Worm (Caenorhabditis elegans) whole organism, young adult: Measurements from ENCODE around the gene Y57A10A.5.
A peak's percentile ranks its signal among the peaks of the same experiment; 100 is the strongest.
"Not testable (repeated sequence)": the region's sequence is repeated elsewhere in the genome, so short reads cannot be mapped to it uniquely, and the experiment has no call there.

Source experiments
- B0035.1 ChIP-seq: sonication (generic microtip); optimal IDR thresholded peaks from 2 replicates; lab custom pipeline; 2016; ENCODE audit warnings: missing genetic modification characterization, mild to moderate bottlenecking, missing compliant biosample characterization, missing genotype, missing genetic modification reagents
- F22D6.2 ChIP-seq: sonication (generic microtip); optimal IDR thresholded peaks from 2 replicates; lab custom pipeline; 2016; ENCODE audit warnings: mild to moderate bottlenecking, missing genetic modification characterization, missing compliant biosample characterization
- F23B12.7 ChIP-seq: sonication (generic microtip); optimal IDR thresholded peaks from 2 replicates; lab custom pipeline; 2017; ENCODE audit warnings: missing genetic modification characterization, mild to moderate bottlenecking, missing compliant biosample characterization, antibody characterized with exemption, moderate library complexity; ENCODE audit not compliant: insufficient read depth
- F33H1.4 ChIP-seq: fragments of 200-800 bp; sonication (Bioruptor generic); IDR thresholded peaks from 2 replicates; pipeline ENCODE4 v1.3.6; 2022; ENCODE audit warnings: missing genetic modification reagents, missing genetic modification characterization, missing compliant biosample characterization
- F57C9.4 ChIP-seq: sonication (generic microtip); optimal IDR thresholded peaks from 2 replicates; lab custom pipeline; 2017; ENCODE audit warnings: mild to moderate bottlenecking, missing genetic modification characterization, missing compliant biosample characterization
- K12H6.12 ChIP-seq: fragments of 200-800 bp; sonication (Bioruptor generic); optimal IDR thresholded peaks from 2 replicates; lab custom pipeline; 2018; ENCODE audit warnings: mild to moderate bottlenecking, missing genetic modification characterization, missing compliant biosample characterization
- Y79H2A.3 ChIP-seq: fragments of 200-800 bp; sonication (Bioruptor generic); conservative IDR thresholded peaks from 2 replicates; pipeline ENCODE4 v1.3.6; 2022; ENCODE audit warnings: missing genetic modification reagents, missing genetic modification characterization, missing compliant biosample characterization
- akir-1 ChIP-seq: fragments of 200-800 bp; sonication (Bioruptor generic); optimal IDR thresholded peaks from 2 replicates; lab custom pipeline; 2018; ENCODE audit warnings: mild to moderate bottlenecking, missing genetic modification characterization, moderate library complexity, missing compliant biosample characterization
- bed-1 ChIP-seq: fragments of 200-800 bp; sonication (Bioruptor generic); IDR thresholded peaks from 2 replicates; pipeline ENCODE4 v1.3.6; 2022; ENCODE audit warnings: missing genetic modification reagents, missing genetic modification characterization, missing compliant biosample characterization
- ceh-79 ChIP-seq: sonication (generic microtip); optimal IDR thresholded peaks from 2 replicates; lab custom pipeline; 2017; ENCODE audit warnings: mild to moderate bottlenecking, missing genetic modification characterization, missing compliant biosample characterization
- ceh-91 ChIP-seq: fragments of 200-800 bp; sonication (Bioruptor generic); IDR thresholded peaks from 2 replicates; pipeline ENCODE4 v1.3.6; 2022; ENCODE audit warnings: missing genetic modification reagents, missing genetic modification characterization, missing compliant biosample characterization
- die-1 ChIP-seq: sonication (generic microtip); optimal IDR thresholded peaks from 2 replicates; lab custom pipeline; 2016; ENCODE audit warnings: missing genotype, mild to moderate bottlenecking, missing genetic modification characterization, missing compliant biosample characterization
- dpl-1 ChIP-seq: fragments of 150-350 bp; optimal IDR thresholded peaks from 2 replicates; lab custom pipeline; 2014; ENCODE audit warnings: missing biosample characterization, missing genetic modification reagents, missing genetic modification characterization
- efl-1 ChIP-seq: fragments of 150-350 bp; optimal IDR thresholded peaks from 2 replicates; lab custom pipeline; 2014; ENCODE audit warnings: missing biosample characterization, missing genetic modification reagents, missing genetic modification characterization
- ekl-4 ChIP-seq: fragments of 200-800 bp; sonication (Bioruptor generic); IDR thresholded peaks from 2 replicates; pipeline ENCODE4 v1.3.6; 2022; ENCODE audit warnings: missing genetic modification reagents, missing genetic modification characterization, missing compliant biosample characterization
- fkh-3 ChIP-seq: sonication (generic microtip); optimal IDR thresholded peaks from 2 replicates; lab custom pipeline; 2016; ENCODE audit warnings: mild to moderate bottlenecking, missing genetic modification characterization, missing compliant biosample characterization
- hlh-12 ChIP-seq: sonication (generic microtip); optimal IDR thresholded peaks from 2 replicates; lab custom pipeline; 2016; ENCODE audit warnings: missing genetic modification characterization, missing compliant biosample characterization
- hmg-1.2 ChIP-seq: fragments of 200-800 bp; sonication (Bioruptor generic); IDR thresholded peaks from 2 replicates; pipeline ENCODE4 v1.3.6; 2022; ENCODE audit warnings: missing genetic modification reagents, missing genetic modification characterization, missing compliant biosample characterization
- let-607 ChIP-seq, 2 experiments: fragments of 200-800 bp in 1 of 2; sonication (Bioruptor generic) in 1 of 2; sonication (generic microtip) in 1 of 2; optimal IDR thresholded peaks; 2 replicates each; lab custom pipeline; 2016 to 2018; ENCODE audit warnings: mild to moderate bottlenecking in 2 of 2, missing compliant biosample characterization in 2 of 2, missing genetic modification characterization in 2 of 2, moderate library complexity in 2 of 2, missing genotype in 1 of 2
- lin-26 ChIP-seq: fragments of 200-800 bp; sonication (Bioruptor generic); IDR thresholded peaks from 2 replicates; pipeline ENCODE4 v1.3.6; 2022; ENCODE audit warnings: missing genetic modification reagents, missing genetic modification characterization, missing compliant biosample characterization
- lin-35 ChIP-seq, 3 experiments: fragments of 150-350 bp in 2 of 3; sonication (generic microtip) in 1 of 3; optimal IDR thresholded peaks; 2 replicates each; lab custom pipeline; 2014 to 2018; ENCODE audit warnings: missing biosample characterization in 3 of 3, missing genetic modification characterization in 3 of 3, missing genetic modification reagents in 3 of 3
- lsl-1 ChIP-seq: fragments of 200-800 bp; sonication (Bioruptor generic); optimal IDR thresholded peaks from 2 replicates; lab custom pipeline; 2018; ENCODE audit warnings: mild to moderate bottlenecking, missing genetic modification characterization, moderate library complexity, missing compliant biosample characterization
- madf-6 ChIP-seq: fragments of 200-800 bp; sonication (Bioruptor generic); IDR thresholded peaks from 2 replicates; pipeline ENCODE4 v1.3.6; 2022; ENCODE audit warnings: missing genetic modification reagents, missing genetic modification characterization, missing compliant biosample characterization
- madf-8 ChIP-seq: fragments of 200-800 bp; sonication (Bioruptor generic); conservative IDR thresholded peaks from 2 replicates; pipeline ENCODE4 v1.3.6; 2022; ENCODE audit warnings: missing genetic modification reagents, missing genetic modification characterization, missing compliant biosample characterization
- mes-4 ChIP-seq: sonication (generic microtip); optimal IDR thresholded peaks from 2 replicates; lab custom pipeline; 2016; ENCODE audit warnings: missing genotype, missing genetic modification characterization, missing compliant biosample characterization
- nfya-2 ChIP-seq: fragments of 200-800 bp; sonication (Bioruptor generic); IDR thresholded peaks from 2 replicates; pipeline ENCODE4 v1.3.6; 2022; ENCODE audit warnings: missing genetic modification reagents, missing genetic modification characterization, missing compliant biosample characterization
- nhr-90 ChIP-seq: sonication (generic microtip); optimal IDR thresholded peaks from 2 replicates; lab custom pipeline; 2016; ENCODE audit warnings: missing genotype, mild to moderate bottlenecking, missing genetic modification characterization, missing compliant biosample characterization
- rpc-1 ChIP-seq, 2 experiments: fragments of 150-350 bp in 1 of 2; sonication (generic microtip) in 1 of 2; optimal IDR thresholded peaks; 2 replicates each; lab custom pipeline; 2014 to 2018; ENCODE audit warnings: missing biosample characterization in 1 of 2, missing genetic modification characterization in 1 of 2, missing genetic modification reagents in 1 of 2, missing genotype in 1 of 2
- sea-2 ChIP-seq: fragments of 200-800 bp; sonication (Bioruptor generic); IDR thresholded peaks from 2 replicates; pipeline ENCODE4 v1.3.6; 2022; ENCODE audit warnings: missing genetic modification characterization, missing compliant biosample characterization
- snpc-4 ChIP-seq, 5 experiments: fragments of 150-350 bp in 1 of 5; sonication (generic microtip) in 4 of 5; optimal IDR thresholded peaks; 2 replicates each; lab custom pipeline; 2014 to 2018; ENCODE audit warnings: missing genetic modification characterization in 5 of 5, missing biosample characterization in 3 of 5, antibody characterized with exemption in 2 of 5, mild to moderate bottlenecking in 2 of 5, missing compliant biosample characterization in 2 of 5, missing genotype in 2 of 5, moderate library complexity in 2 of 5, missing genetic modification reagents in 1 of 5
- ztf-25 ChIP-seq: fragments of 200-800 bp; sonication (Bioruptor generic); IDR thresholded peaks from 2 replicates; pipeline ENCODE4 v1.3.6; 2022; ENCODE audit warnings: missing genetic modification reagents, missing genetic modification characterization, missing compliant biosample characterization
- ztf-6 ChIP-seq: fragments of 200-800 bp; sonication (Bioruptor generic); IDR thresholded peaks from 2 replicates; pipeline ENCODE4 v1.3.6; 2022; ENCODE audit warnings: missing genetic modification reagents, missing genetic modification characterization, missing compliant biosample characterization

Y57A10A.5 gene

DNA sequence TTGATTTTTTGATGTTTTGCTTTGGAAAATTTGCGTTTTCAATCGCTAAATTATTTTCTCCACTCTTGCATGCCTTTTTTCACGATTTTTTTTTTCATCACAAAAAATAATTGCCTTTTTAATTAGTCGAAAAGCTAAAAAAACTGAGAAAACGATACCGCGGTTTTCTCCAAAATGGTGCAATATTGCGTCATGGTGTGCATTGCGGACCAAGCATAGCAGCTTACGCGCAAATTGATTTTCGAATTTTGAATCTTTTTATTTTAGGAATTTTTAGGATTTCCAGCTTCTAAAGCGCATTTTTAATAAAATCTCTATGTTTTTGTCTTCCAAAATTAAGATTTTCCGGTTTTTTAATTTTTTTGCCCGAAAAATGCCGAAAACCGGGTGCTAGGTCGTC, 4.1 kb upstream of the Y57A10A.5 start:
- 0 out of 2 replicates have a peak, but pooled peaks have one; percentile 12 for TF ChIP-seq madf-8 (GFP tag; lab: Robert Waterston, UW)
- no peak for TF ChIP-seq snpc-4 (GFP tag; optimal IDR thresholded peaks at IDR 0.05; lab: Kevin White, UChicago)
- no peak for TF ChIP-seq snpc-4 (tag; optimal IDR thresholded peaks at IDR 0.05; lab: Kevin White, UChicago)
- TF ChIP-seq efl-1 (GFP tag; lab: Kevin White, UChicago): peak; percentile 10
- 0 out of 2 replicates have a peak, but pooled peaks have one; percentile 9 for TF ChIP-seq F33H1.4 (GFP tag; lab: Robert Waterston, UW)
- no peak for TF ChIP-seq lin-35 (GFP tag; optimal IDR thresholded peaks at IDR 0.05; lab: Kevin White, UChicago)
- TF ChIP-seq madf-6 (GFP tag; lab: Robert Waterston, UW): peak; percentile 38
- no peak for TF ChIP-seq mes-4 (tag; lab: Kevin White, UChicago)

DNA sequence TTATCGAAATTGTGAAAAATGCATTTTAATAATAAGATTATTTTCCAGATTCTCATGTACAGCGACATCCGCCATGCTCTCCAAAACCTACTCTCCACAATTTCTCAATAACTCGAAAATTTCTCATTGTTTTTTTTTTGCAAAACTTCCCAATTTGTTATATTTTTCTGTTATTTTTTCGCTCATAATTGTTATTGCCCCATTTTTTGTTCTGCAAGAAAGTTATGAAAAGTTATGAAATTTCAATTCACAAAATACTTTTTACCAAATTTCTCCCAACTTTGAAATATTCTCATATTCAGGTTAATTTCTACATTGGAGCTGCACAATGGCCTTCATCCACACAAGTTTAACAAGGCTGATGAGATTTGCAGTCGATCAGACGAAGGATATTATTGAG, 2.6 kb upstream of the Y57A10A.5 start, which contains the start of gene Y57A10A.4:
Y57A10A.4 (plus strand) TSS at position 301 of the 400 bp plus-strand sequence.
- 0 out of 2 replicates have a peak, but pooled peaks have one; percentile 29 for TF ChIP-seq madf-6 (GFP tag; lab: Robert Waterston, UW)
- TF ChIP-seq Y79H2A.3 (GFP tag; lab: Robert Waterston, UW): peak; percentile 65; the same call in 1 of the 2 replicates

DNA sequence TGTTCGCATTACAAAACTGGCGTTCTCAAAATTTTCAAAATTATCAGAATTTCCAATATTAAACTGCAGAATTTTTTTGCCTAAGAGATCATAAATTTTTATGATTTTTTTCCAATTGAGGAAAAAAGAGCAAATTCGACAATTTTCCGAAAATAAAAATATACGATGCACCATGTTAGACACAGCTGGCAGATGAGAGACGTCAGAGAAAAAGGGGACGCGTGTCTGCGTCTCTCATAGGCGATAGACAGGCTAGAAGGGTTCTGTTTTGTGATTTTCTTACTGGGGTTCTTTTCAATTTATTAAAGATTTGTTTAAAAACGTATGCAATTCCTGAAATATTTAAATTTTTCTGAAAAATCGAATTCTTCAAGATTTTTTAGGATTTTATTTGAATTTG, 8.7 kb downstream of the Y57A10A.5 start:
- TF ChIP-seq hmg-1.2 (GFP tag; lab: Robert Waterston, UW) (peak; percentile 93), sea-2 (GFP tag; lab: Robert Waterston, UW) (no peak), ceh-79 (tag; lab: Kevin White, UChicago) (no peak), dpl-1 (GFP tag; lab: Kevin White, UChicago) (no peak), let-607 (tag; optimal IDR thresholded peaks at IDR 0.05; lab: Kevin White, UChicago) (no peak)

- not testable (repeated sequence) for TF ChIP-seq F57C9.4; nhr-90 (tag; lab: Kevin White, UChicago); akir-1 (GFP tag; lab: Kevin White, UChicago)
Observed at ce11 chrII:12164539-12164938, 10.3 kb downstream of the Y57A10A.5 start, which contains the start of gene Y57A10A.8. Gene Y57A10A.8 (plus strand): TSS chrII:12164839.

ce11 chrII:12169487-12170128, 15.3 kb downstream of the Y57A10A.5 start:
- TF ChIP-seq K12H6.12 (tag; lab: Kevin White, UChicago) (no peak), B0035.1 (no peak), hlh-12 (tag; lab: Kevin White, UChicago) (no peak), die-1 (tag; lab: Kevin White, UChicago) (no peak), rpc-1 (optimal IDR thresholded peaks at IDR 0.05; lab: Kevin White, UChicago) (no peak), rpc-1 (tag; optimal IDR thresholded peaks at IDR 0.05; lab: Kevin White, UChicago) (no peak), F23B12.7 (no peak), ztf-25 (no peak), bed-1 (GFP tag; lab: Robert Waterston, UW) (no peak), fkh-3 (tag; lab: Kevin White, UChicago) (no peak), ekl-4 (no peak), efl-1 (GFP tag; lab: Kevin White, UChicago) (no peak), nfya-2 (GFP tag; lab: Robert Waterston, UW) (no peak), lin-26 (no peak), ztf-6 (no peak), ceh-91 (GFP tag; lab: Robert Waterston, UW) (no peak), F22D6.2 (tag; lab: Kevin White, UChicago) (no peak), F57C9.4 (no peak), dpl-1 (GFP tag; lab: Kevin White, UChicago) (no peak), lsl-1 (GFP tag; lab: Kevin White, UChicago) (no peak)
